Worm (Caenorhabditis elegans): ENCODE results near the gene mex-1.
A peak's percentile ranks its signal among the peaks of the same experiment; 100 is the strongest.

Gene mex-1

ce11 chrII:11967507-11968127 lies 820 bp upstream of the mex-1 start, which contains the start of gene W03C9.5 (continued):
- peak; percentile 49 for TF ChIP-seq bed-3 (GFP tag; optimal IDR thresholded peaks at IDR 0.05)

ce11 chrII:11969033-11969432 lies 596 bp downstream of the mex-1 start:
- no peak for TF ChIP-seq mep-1 (tag; optimal IDR thresholded peaks at IDR 0.05)
- no peak for TF ChIP-seq lin-13 (tag; optimal IDR thresholded peaks at IDR 0.05)
- no peak for TF ChIP-seq lin-32 (GFP tag; optimal IDR thresholded peaks at IDR 0.05)
- TF ChIP-seq unc-120 (tag; optimal IDR thresholded peaks at IDR 0.05; ENCODE audit: poor library complexity, severe bottlenecking): no peak
- no peak for TF ChIP-seq unc-62 (GFP tag; optimal IDR thresholded peaks at IDR 0.05)
- TF ChIP-seq nhr-12 (tag; optimal IDR thresholded peaks at IDR 0.05): no peak
- TF ChIP-seq ham-2 (GFP tag; optimal IDR thresholded peaks at IDR 0.05): no peak

ce11 chrII:11971009-11971636 lies 2.7 kb downstream of the mex-1 start:
- no peak for TF ChIP-seq bed-3 (GFP tag; optimal IDR thresholded peaks at IDR 0.05)

- TF ChIP-seq ceh-43 (GFP tag; optimal IDR thresholded peaks at IDR 0.05) (no peak), mab-5 (tag; optimal IDR thresholded peaks at IDR 0.05) (no peak), nhr-28 (tag; optimal IDR thresholded peaks at IDR 0.05) (no peak), ham-2 (GFP tag; optimal IDR thresholded peaks at IDR 0.05) (no peak), ceh-83 (GFP tag; optimal IDR thresholded peaks at IDR 0.05) (no peak), bed-3 (GFP tag; optimal IDR thresholded peaks at IDR 0.05) (no peak), unc-39 (tag; optimal IDR thresholded peaks at IDR 0.05) (no peak), flh-1 (GFP tag; optimal IDR thresholded peaks at IDR 0.05) (no peak), mls-2 (tag; optimal IDR thresholded peaks at IDR 0.05) (no peak), zip-8 (tag; optimal IDR thresholded peaks at IDR 0.05) (no peak), ceh-39 (tag; optimal IDR thresholded peaks at IDR 0.05) (no peak), mep-1 (tag; optimal IDR thresholded peaks at IDR 0.05) (no peak), ces-1 (GFP tag; optimal IDR thresholded peaks at IDR 0.05) (no peak), snpc-4 (tag; optimal IDR thresholded peaks at IDR 0.05) (no peak), hlh-1 (tag; optimal IDR thresholded peaks at IDR 0.05) (no peak), ztf-11 (tag; optimal IDR thresholded peaks at IDR 0.05) (no peak), nhr-237 (tag; optimal IDR thresholded peaks at IDR 0.05) (no peak), nhr-76 (tag; optimal IDR thresholded peaks at IDR 0.05) (no peak), cnd-1 (tag; optimal IDR thresholded peaks at IDR 0.05) (no peak)
These were observed 3.8 kb downstream of the mex-1 start for ce11 chrII:11972266-11972665.

- TF ChIP-seq mep-1 (tag; optimal IDR thresholded peaks at IDR 0.05) (no peak), sem-2 (GFP tag; optimal IDR thresholded peaks at IDR 0.05) (no peak), nhr-76 (tag; optimal IDR thresholded peaks at IDR 0.05) (no peak), nhr-12 (tag; optimal IDR thresholded peaks at IDR 0.05) (no peak), tbx-8 (GFP tag; optimal IDR thresholded peaks at IDR 0.05) (no peak), ceh-39 (tag; optimal IDR thresholded peaks at IDR 0.05) (no peak), ham-2 (GFP tag; optimal IDR thresholded peaks at IDR 0.05) (no peak), nhr-28 (tag; optimal IDR thresholded peaks at IDR 0.05) (no peak)
These were observed 5.2 kb downstream of the mex-1 start, which contains the start of gene acbp-6 for ce11 chrII:11973632-11974031. Gene acbp-6, minus strand, starts transcription at chrII:11973732.

- TF ChIP-seq mls-2 (tag; optimal IDR thresholded peaks at IDR 0.05) (peak; percentile 13), elt-3 (tag; optimal IDR thresholded peaks at IDR 0.05) (no peak), ceh-39 (tag; optimal IDR thresholded peaks at IDR 0.05) (no peak), sptf-1 (tag; optimal IDR thresholded peaks at IDR 0.05) (peak; percentile 32), ztf-11 (tag; optimal IDR thresholded peaks at IDR 0.05) (no peak), ceh-43 (GFP tag; optimal IDR thresholded peaks at IDR 0.05) (peak; percentile 44), ces-1 (GFP tag; optimal IDR thresholded peaks at IDR 0.05) (no peak), bed-3 (GFP tag; optimal IDR thresholded peaks at IDR 0.05) (peak; percentile 47), lin-32 (GFP tag; optimal IDR thresholded peaks at IDR 0.05) (no peak), ceh-83 (GFP tag; optimal IDR thresholded peaks at IDR 0.05) (peak; percentile 59)
These were observed 5.9 kb downstream of the mex-1 start for ce11 chrII:11974048-11974995.

Data from whole organism, mixed stage, embryonic.